Worm (Caenorhabditis elegans) whole organism, L2 larva: ENCODE data around the gene F49F1.7.

Experiments used
- F13H6.1 ChIP-seq: sonication (generic microtip); optimal IDR thresholded peaks from 2 replicates; lab custom pipeline; 2016; ENCODE audit warnings: missing genetic modification characterization, missing compliant biosample characterization
- alr-1 ChIP-seq: fragments of 150-350 bp; optimal IDR thresholded peaks from 2 replicates; lab custom pipeline; 2014; ENCODE audit warnings: missing biosample characterization, missing genetic modification characterization
- aly-2 ChIP-seq: fragments of 150-350 bp; optimal IDR thresholded peaks from 2 replicates; lab custom pipeline; 2014; ENCODE audit warnings: missing biosample characterization, missing genetic modification characterization
- blmp-1 ChIP-seq: sonication (generic microtip); optimal IDR thresholded peaks from 2 replicates; lab custom pipeline; 2017; ENCODE audit warnings: missing genetic modification characterization, mild to moderate bottlenecking, missing compliant biosample characterization, antibody characterized with exemption, moderate library complexity; ENCODE audit not compliant: insufficient read depth
- ceh-16 ChIP-seq: fragments of 150-350 bp; optimal IDR thresholded peaks from 2 replicates; lab custom pipeline; 2014; ENCODE audit warnings: missing biosample characterization, missing genetic modification characterization
- ceh-82 ChIP-seq: fragments of 150-350 bp; optimal IDR thresholded peaks from 2 replicates; lab custom pipeline; 2014; ENCODE audit warnings: missing biosample characterization, missing genetic modification characterization
- crh-2 ChIP-seq: sonication (generic microtip); optimal IDR thresholded peaks from 2 replicates; lab custom pipeline; 2017; ENCODE audit warnings: missing biosample characterization, missing genetic modification characterization
- egl-27 ChIP-seq: sonication (generic microtip); optimal IDR thresholded peaks from 3 replicates; lab custom pipeline; 2017; ENCODE audit warnings: missing biosample characterization, missing genetic modification reagents, missing genetic modification characterization
- elt-3 ChIP-seq: sonication (generic microtip); optimal IDR thresholded peaks from 2 replicates; lab custom pipeline; 2017; ENCODE audit warnings: missing biosample characterization, missing genetic modification characterization
- fos-1 ChIP-seq: fragments of 150-350 bp; optimal IDR thresholded peaks from 2 replicates; lab custom pipeline; 2014; ENCODE audit warnings: missing biosample characterization, missing genetic modification characterization
- gmeb-1 ChIP-seq: fragments of 150-350 bp; optimal IDR thresholded peaks from 2 replicates; lab custom pipeline; 2014; ENCODE audit warnings: missing biosample characterization, missing genetic modification characterization
- lin-11 ChIP-seq: fragments of 150-350 bp; sonication (generic microtip); optimal IDR thresholded peaks from 2 replicates; lab custom pipeline; 2014; ENCODE audit warnings: missing biosample characterization, missing genetic modification characterization, inconsistent platforms, mixed read lengths
- lin-13 ChIP-seq: fragments of 150-350 bp; optimal IDR thresholded peaks from 2 replicates; lab custom pipeline; 2014; ENCODE audit warnings: missing biosample characterization, missing genetic modification reagents, missing genetic modification characterization
- lsy-2 ChIP-seq, 2 experiments: fragments of 150-350 bp in 1 of 2; sonication (generic microtip) in 1 of 2; optimal IDR thresholded peaks; 2 replicates each; lab custom pipeline; 2014 to 2017; ENCODE audit warnings: missing biosample characterization in 2 of 2, missing genetic modification characterization in 2 of 2
- mab-5 ChIP-seq: fragments of 150-350 bp; optimal IDR thresholded peaks from 2 replicates; lab custom pipeline; 2014; ENCODE audit warnings: missing biosample characterization, missing genetic modification characterization
- mdl-1 ChIP-seq, 2 experiments: fragments of 150-350 bp in 1 of 2; sonication (generic microtip) in 1 of 2; optimal IDR thresholded peaks; 2 replicates each; lab custom pipeline; 2017; ENCODE audit warnings: missing biosample characterization in 2 of 2, missing genetic modification characterization in 2 of 2
- nhr-10 ChIP-seq: sonication (generic microtip); optimal IDR thresholded peaks from 2 replicates; lab custom pipeline; 2017; ENCODE audit warnings: missing biosample characterization, missing genetic modification characterization
- nhr-11 ChIP-seq: fragments of 150-350 bp; optimal IDR thresholded peaks from 2 replicates; lab custom pipeline; 2014; ENCODE audit warnings: missing biosample characterization, missing genetic modification characterization
- nhr-129 ChIP-seq: fragments of 150-350 bp; optimal IDR thresholded peaks from 2 replicates; lab custom pipeline; 2014; ENCODE audit warnings: missing biosample characterization, missing genetic modification characterization
- nhr-21 ChIP-seq: fragments of 150-350 bp; optimal IDR thresholded peaks from 2 replicates; lab custom pipeline; 2014; ENCODE audit warnings: missing biosample characterization, missing genetic modification characterization
- nhr-23 ChIP-seq: fragments of 150-350 bp; optimal IDR thresholded peaks from 2 replicates; lab custom pipeline; 2014; ENCODE audit warnings: missing biosample characterization, missing genetic modification reagents, missing genetic modification characterization
- nhr-237 ChIP-seq: fragments of 150-350 bp; optimal IDR thresholded peaks from 2 replicates; lab custom pipeline; 2014; ENCODE audit warnings: missing biosample characterization, missing genetic modification characterization
- nhr-25 ChIP-seq: fragments of 150-350 bp; sonication (generic microtip); optimal IDR thresholded peaks from 3 replicates; lab custom pipeline; 2014; ENCODE audit warnings: missing biosample characterization, missing genetic modification characterization
- nhr-6 ChIP-seq: fragments of 150-350 bp; optimal IDR thresholded peaks from 2 replicates; lab custom pipeline; 2014; ENCODE audit warnings: missing biosample characterization, missing genetic modification characterization
- nhr-77 ChIP-seq: fragments of 150-350 bp; optimal IDR thresholded peaks from 2 replicates; lab custom pipeline; 2014; ENCODE audit warnings: missing biosample characterization, missing genetic modification characterization
- peb-1 ChIP-seq: fragments of 150-350 bp; optimal IDR thresholded peaks from 2 replicates; lab custom pipeline; 2014; ENCODE audit warnings: missing biosample characterization, missing genetic modification characterization
- sem-4 ChIP-seq: fragments of 150-350 bp; optimal IDR thresholded peaks from 2 replicates; lab custom pipeline; 2014; ENCODE audit warnings: missing biosample characterization, missing genetic modification reagents, missing genetic modification characterization
- skn-1 ChIP-seq: sonication (generic microtip); optimal IDR thresholded peaks from 2 replicates; lab custom pipeline; 2017; ENCODE audit warnings: missing biosample characterization, missing genetic modification characterization
- sma-9 ChIP-seq, 2 experiments: fragments of 150-350 bp in 1 of 2; sonication (generic microtip) in 1 of 2; optimal IDR thresholded peaks; 2 replicates each; lab custom pipeline; 2014 to 2016; ENCODE audit warnings: missing genetic modification characterization in 2 of 2, mild to moderate bottlenecking in 1 of 2, missing biosample characterization in 1 of 2, missing compliant biosample characterization in 1 of 2, missing genetic modification reagents in 1 of 2, moderate library complexity in 1 of 2
- unc-39 ChIP-seq: fragments of 150-350 bp; optimal IDR thresholded peaks from 2 replicates; lab custom pipeline; 2014; ENCODE audit warnings: missing biosample characterization, missing genetic modification characterization
- unc-62 ChIP-seq: fragments of 150-350 bp; optimal IDR thresholded peaks from 2 replicates; lab custom pipeline; 2014; ENCODE audit warnings: missing biosample characterization, missing genetic modification reagents, missing genetic modification characterization
- zag-1 ChIP-seq: fragments of 150-350 bp; optimal IDR thresholded peaks from 2 replicates; lab custom pipeline; 2014; ENCODE audit warnings: missing biosample characterization, missing genetic modification characterization
- ztf-1 ChIP-seq: fragments of 200-800 bp; sonication (Bioruptor generic); conservative IDR thresholded peaks from 2 replicates; pipeline ENCODE4 v1.3.6; 2022; ENCODE audit warnings: missing genetic modification characterization, missing compliant biosample characterization
- ztf-4 ChIP-seq: fragments of 150-350 bp; optimal IDR thresholded peaks from 2 replicates; lab custom pipeline; 2014; ENCODE audit warnings: missing biosample characterization, missing genetic modification characterization

The F49F1.7 gene

DNA sequence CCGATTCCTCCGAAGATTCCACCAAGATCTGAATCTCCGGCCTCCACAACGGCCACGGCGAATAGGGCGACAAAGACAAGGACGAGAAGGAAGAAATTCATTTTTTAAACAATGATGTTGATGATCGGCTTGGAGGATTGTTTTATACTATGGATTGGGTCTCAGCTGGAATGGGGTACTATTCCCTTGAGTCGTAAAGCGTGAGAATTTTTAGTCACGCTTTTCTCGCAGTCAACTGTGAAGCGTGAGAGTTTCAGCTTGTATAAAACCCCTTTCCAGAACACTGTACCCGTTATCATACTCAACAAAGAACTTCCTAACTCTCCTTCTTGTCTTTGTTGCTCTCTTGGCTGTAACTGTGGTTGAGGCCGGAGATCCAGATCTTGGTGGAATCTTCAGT is 11.0 kb downstream of the F49F1.7 start, which contains the start of gene F49F1.15:
F49F1.15 (minus strand) TSS at position 101 of the 400 bp plus-strand sequence.
- TF ChIP-seq nhr-129 (tag; lab: Kevin White, UChicago), result no peak
- no peak for TF ChIP-seq ztf-4 (tag; lab: Kevin White, UChicago)
- no peak for TF ChIP-seq sma-9 (GFP tag; optimal IDR thresholded peaks at IDR 0.05; lab: Kevin White, UChicago)
- TF ChIP-seq sma-9 (tag; optimal IDR thresholded peaks at IDR 0.05; lab: Kevin White, UChicago), result no peak
- no peak for TF ChIP-seq crh-2 (tag; lab: Kevin White, UChicago)
- no peak for TF ChIP-seq lin-13 (GFP tag; lab: Kevin White, UChicago)
- no peak for TF ChIP-seq sem-4 (tag; lab: Kevin White, UChicago)
- no peak for TF ChIP-seq nhr-77 (tag; lab: Kevin White, UChicago)
- TF ChIP-seq ceh-82, result no peak
- no peak for TF ChIP-seq unc-62 (GFP tag; lab: Kevin White, UChicago)
- no peak for TF ChIP-seq blmp-1 (tag; lab: Kevin White, UChicago)
- TF ChIP-seq nhr-237, result no peak
- TF ChIP-seq nhr-6 (tag; lab: Kevin White, UChicago), result no peak
- TF ChIP-seq mab-5 (tag; lab: Kevin White, UChicago), result no peak
- no peak for TF ChIP-seq lin-11 (tag; lab: Kevin White, UChicago)
- no peak for TF ChIP-seq mdl-1 (tag; optimal IDR thresholded peaks at IDR 0.05; lab: Kevin White, UChicago)

DNA sequence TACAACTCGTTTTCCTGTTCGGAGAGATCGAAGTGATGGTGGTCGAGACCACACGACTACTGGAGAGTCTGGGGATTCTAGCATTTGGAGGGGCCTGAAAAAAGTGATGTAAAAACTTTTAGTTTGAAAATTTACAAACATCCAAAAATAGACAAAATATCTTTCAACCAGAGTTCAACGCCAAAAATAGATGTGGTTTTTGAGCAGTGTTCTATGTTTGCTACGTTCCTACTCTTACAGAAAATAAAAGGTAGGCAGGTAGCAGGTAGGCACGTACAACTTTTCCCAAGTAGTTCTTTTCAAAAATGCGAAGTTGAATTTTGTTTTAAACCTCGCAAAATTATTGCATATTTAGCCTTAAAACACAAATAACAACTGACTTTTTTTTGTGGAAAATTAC is 13.2 kb downstream of the F49F1.7 start, which contains the start of gene F49F1.14:
F49F1.14 (minus strand) TSS at position 101 of the 400 bp plus-strand sequence.
- no peak for TF ChIP-seq skn-1 (tag; lab: Kevin White, UChicago)
- TF ChIP-seq nhr-21 (tag; lab: Kevin White, UChicago), result no peak
- no peak for TF ChIP-seq alr-1 (tag; lab: Kevin White, UChicago)

DNA sequence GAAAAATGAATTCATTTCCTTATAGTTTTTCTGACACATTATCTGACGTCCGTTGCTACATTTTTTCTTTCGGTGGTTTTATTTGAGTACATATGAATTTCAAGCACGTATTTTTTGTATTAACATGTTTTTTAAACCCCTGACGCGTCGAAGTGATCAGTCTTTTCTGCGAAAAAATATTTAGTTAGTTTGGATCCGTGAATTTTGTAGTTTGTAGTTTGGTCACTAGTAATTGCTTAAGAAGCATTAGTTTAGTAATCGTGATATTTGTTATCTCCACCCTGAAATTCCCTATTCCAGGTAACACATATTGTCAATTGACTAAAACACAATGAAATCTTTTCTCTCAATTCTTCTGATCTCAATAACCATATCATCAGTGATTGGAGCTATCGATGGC is 16.8 kb downstream of the F49F1.7 start, which contains the start of gene C35B1.7:
C35B1.7 (plus strand) TSS at position 301 of the 400 bp plus-strand sequence.
- TF ChIP-seq lsy-2 (tag; optimal IDR thresholded peaks at IDR 0.05; lab: Kevin White, UChicago) (no peak), nhr-6 (tag; lab: Kevin White, UChicago) (no peak), gmeb-1 (no peak), skn-1 (tag; lab: Kevin White, UChicago) (no peak), F13H6.1 (tag; lab: Kevin White, UChicago) (no peak), nhr-21 (tag; lab: Kevin White, UChicago) (no peak), nhr-237 (no peak), peb-1 (tag; lab: Kevin White, UChicago) (no peak)
- TF ChIP-seq, all 48 proteins: peak for 0

DNA sequence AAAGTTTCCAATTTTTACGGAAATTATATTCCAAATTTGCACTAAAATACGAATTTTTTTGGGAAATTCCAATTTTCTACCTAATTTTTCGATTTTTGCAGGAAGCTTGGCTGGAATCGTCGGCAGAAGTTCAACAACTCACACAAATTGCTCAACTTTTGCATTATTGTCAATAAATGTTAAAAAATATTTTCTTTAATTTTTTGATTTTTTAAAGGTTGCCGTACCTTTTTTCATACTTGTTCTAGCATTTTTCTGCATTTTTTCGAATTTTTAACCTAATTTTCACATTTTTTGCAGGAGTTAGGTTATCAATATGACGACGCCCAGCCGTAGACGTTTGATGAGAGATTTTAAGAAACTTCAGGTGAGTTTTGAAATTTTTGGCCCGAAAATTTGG is 22.8 kb downstream of the F49F1.7 start, which contains the start of gene ubc-1:
ubc-1 (plus strand) TSS at position 301 of the 400 bp plus-strand sequence.
- TF ChIP-seq unc-39 (tag; lab: Kevin White, UChicago) (no peak), crh-2 (tag; lab: Kevin White, UChicago) (no peak), elt-3 (no peak), nhr-77 (tag; lab: Kevin White, UChicago) (no peak), nhr-11 (tag; lab: Kevin White, UChicago) (no peak), zag-1 (tag; lab: Kevin White, UChicago) (no peak), nhr-10 (tag; lab: Kevin White, UChicago) (no peak), ceh-82 (no peak), nhr-25 (tag; lab: Kevin White, UChicago) (no peak), lin-11 (tag; lab: Kevin White, UChicago) (no peak), nhr-129 (tag; lab: Kevin White, UChicago) (no peak), sma-9 (GFP tag; optimal IDR thresholded peaks at IDR 0.05; lab: Kevin White, UChicago) (no peak), sma-9 (tag; optimal IDR thresholded peaks at IDR 0.05; lab: Kevin White, UChicago) (no peak), fos-1 (tag; lab: Kevin White, UChicago) (no peak), ztf-1 (GFP tag; lab: Robert Waterston, UW) (no peak), aly-2 (tag; lab: Kevin White, UChicago) (no peak), egl-27 (tag; lab: Kevin White, UChicago) (no peak), nhr-23 (tag; lab: Kevin White, UChicago) (no peak), nhr-237 (no peak), unc-62 (GFP tag; lab: Kevin White, UChicago) (no peak)

DNA sequence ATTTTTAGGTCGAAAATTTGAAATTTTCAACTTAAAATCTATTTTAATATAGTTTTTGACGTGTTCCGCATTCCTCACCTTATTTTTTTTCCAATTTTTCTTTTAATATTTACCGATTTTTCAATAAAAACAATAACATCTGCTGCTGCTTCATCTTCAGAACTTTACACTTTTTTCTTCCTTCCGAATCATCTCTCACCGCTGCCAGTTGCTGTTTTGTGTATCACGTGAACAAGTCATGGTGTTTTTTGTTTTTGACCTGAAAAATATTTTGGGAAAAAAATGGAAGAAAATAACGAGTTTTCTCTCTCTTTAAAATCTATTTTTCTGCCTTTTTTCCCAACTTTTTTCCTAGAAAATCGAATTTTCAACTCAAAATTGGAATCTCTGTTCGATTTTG is 25.8 kb downstream of the F49F1.7 start:
- no peak for TF ChIP-seq ceh-16 (tag; lab: Kevin White, UChicago)
- peak in 1 of 2 experiments; percentile 13 for TF ChIP-seq lsy-2 (tag; optimal IDR thresholded peaks at IDR 0.05; lab: Kevin White, UChicago)
- TF ChIP-seq nhr-129 (tag; lab: Kevin White, UChicago), result peak; percentile 10
